Worm (Caenorhabditis elegans): Measurements from ENCODE around the gene F09C12.8.

DNA sequence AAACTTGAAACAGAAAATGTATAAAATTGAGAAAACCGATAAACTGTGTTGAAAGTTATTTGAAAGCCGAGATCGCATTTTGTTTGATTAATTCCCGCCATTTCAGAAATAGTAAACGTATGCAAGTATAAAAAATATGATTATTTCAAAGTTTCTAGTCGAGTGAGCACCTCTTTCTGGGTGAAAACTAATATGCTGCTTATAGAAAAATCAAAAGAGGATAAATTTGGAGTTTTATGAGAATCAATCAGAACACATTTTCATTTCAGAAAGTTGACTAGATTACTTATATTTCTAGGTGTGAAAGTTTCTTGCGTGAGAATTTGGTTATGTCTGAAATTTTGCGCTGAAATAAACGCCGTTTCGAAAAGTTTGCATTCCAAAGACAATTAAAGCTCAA is 45.3 kb downstream of the F09C12.8 start, which contains the start of gene srb-13:
- TF ChIP-seq ama-1 (optimal IDR thresholded peaks at IDR 0.05) (no peak), ama-1 (GFP tag; optimal IDR thresholded peaks at IDR 0.05) (no peak), F52B5.7 (tag; optimal IDR thresholded peaks at IDR 0.05) (no peak), snpc-4 (GFP tag; optimal IDR thresholded peaks at IDR 0.05) (no peak), snpc-4 (tag; optimal IDR thresholded peaks at IDR 0.05) (no peak), T07F8.4 (tag; optimal IDR thresholded peaks at IDR 0.05) (no peak)

Measured in whole organism, young adult.